Worm (Caenorhabditis elegans) whole organism, midembryonic: ENCODE results near the gene glb-7.

Source experiments
- T22C8.4 ChIP-seq: fragments of 200-800 bp; sonication (Bioruptor generic); IDR thresholded peaks from 2 replicates; pipeline ENCODE4 v1.3.6; 2022; ENCODE audit warnings: missing genetic modification characterization, missing compliant biosample characterization
- flt-1 ChIP-seq: fragments of 200-800 bp; sonication (Bioruptor generic); IDR thresholded peaks from 2 replicates; pipeline ENCODE4 v1.3.6; 2022; ENCODE audit warnings: missing genetic modification characterization, missing compliant biosample characterization
- med-1 ChIP-seq: sonication (generic microtip); optimal IDR thresholded peaks from 2 replicates; lab custom pipeline; 2017; ENCODE audit warnings: missing genetic modification characterization, mild to moderate bottlenecking, missing compliant biosample characterization, antibody characterized with exemption, missing genetic modification reagents; ENCODE audit not compliant: insufficient read depth
- ref-1 ChIP-seq: fragments of 200-800 bp; sonication (Bioruptor generic); conservative IDR thresholded peaks from 2 replicates; pipeline ENCODE4 v1.3.6; 2022; ENCODE audit warnings: missing genetic modification reagents, missing genetic modification characterization, missing compliant biosample characterization

DNA sequence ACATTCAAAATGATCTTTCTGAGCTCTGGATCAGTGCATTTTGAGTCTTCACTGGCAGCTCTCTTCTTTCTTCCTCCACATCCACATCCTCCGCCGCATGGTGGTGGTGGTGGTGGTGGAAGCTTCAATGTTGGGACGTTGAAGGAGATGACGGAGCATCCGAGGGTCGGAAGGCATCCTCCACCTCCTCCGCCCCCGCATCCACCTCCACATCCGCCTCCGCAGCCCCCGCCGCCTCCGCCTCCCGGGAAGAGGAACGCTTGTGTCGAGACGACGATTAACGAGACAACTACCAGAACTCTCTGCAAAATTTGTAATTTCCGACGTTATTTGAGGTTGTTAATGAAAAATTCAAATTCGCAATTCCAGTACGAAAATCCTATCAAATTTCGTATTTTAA is 4.8 kb downstream of the glb-7 start:
- no peak for TF ChIP-seq ref-1 (GFP tag; lab: Robert Waterston, UW)
- TF ChIP-seq T22C8.4 (GFP tag; lab: Robert Waterston, UW) = no peak
- no peak for TF ChIP-seq med-1
- TF ChIP-seq flt-1 = no peak
